Fruit fly (Drosophila melanogaster) whole organism, embryonic: Measurements from ENCODE around the gene raw.

Experiments
- CG18262 ChIP-seq: fragments of 200-800 bp; optimal IDR thresholded peaks from 3 replicates; lab custom pipeline; 2019; ENCODE audit warnings: missing biosample characterization, mild to moderate bottlenecking, missing genetic modification characterization, moderate library complexity
- CG31365 ChIP-seq: fragments of 200-800 bp; sonication (Bioruptor generic); optimal IDR thresholded peaks from 2 replicates; lab custom pipeline; 2018; ENCODE audit warnings: missing biosample characterization, mild to moderate bottlenecking, missing genetic modification characterization
- CG32767 ChIP-seq: fragments of 200-800 bp; sonication (Bioruptor generic); IDR thresholded peaks from 2 replicates; pipeline ENCODE4 v1.3.6; 2022; ENCODE audit warnings: missing biosample characterization, missing genetic modification characterization
- bbx ChIP-seq: fragments of 200-800 bp; sonication (Bioruptor generic); IDR thresholded peaks from 2 replicates; pipeline ENCODE4 v1.3.6; 2022; ENCODE audit warnings: missing biosample characterization, missing genetic modification characterization; ENCODE audit not compliant: partially characterized antibody
- gsb-n ChIP-seq: fragments of 200-800 bp; sonication (Bioruptor generic); optimal IDR thresholded peaks from 3 replicates; lab custom pipeline; 2018; ENCODE audit warnings: missing biosample characterization, mild to moderate bottlenecking, missing genetic modification characterization
- wek ChIP-seq: fragments of 200-800 bp; sonication (Bioruptor generic); optimal IDR thresholded peaks from 3 replicates; lab custom pipeline; 2018; ENCODE audit warnings: missing biosample characterization, mild to moderate bottlenecking, missing genetic modification characterization, moderate library complexity

- TF ChIP-seq CG32767 (GFP tag; lab: Robert Waterston, UW) (peak; percentile 68), wek (GFP tag; lab: Kevin White, UChicago) (peak; percentile 27), gsb-n (tag; lab: Kevin White, UChicago) (peak; percentile 84), CG18262 (tag; lab: Kevin White, UChicago) (peak; percentile 97), CG31365 (tag; lab: Kevin White, UChicago) (no peak), bbx (no peak)
Measured at dm6 chr2L:8691292-8691975, 49.0 kb downstream of the raw start.
